Fruit fly (Drosophila melanogaster) whole organism, embryonic: ENCODE measurements around the gene CG7006.

Experiments
- CG10565 ChIP-seq: fragments of 200-800 bp; sonication (Bioruptor generic); optimal IDR thresholded peaks from 3 replicates; lab custom pipeline; 2016; ENCODE audit warnings: missing biosample characterization, mild to moderate bottlenecking, missing genetic modification characterization
- CG12104 ChIP-seq: fragments of 200-800 bp; sonication (Bioruptor generic); optimal IDR thresholded peaks from 3 replicates; lab custom pipeline; 2016; ENCODE audit warnings: missing biosample characterization, missing genetic modification characterization
- CG1233 ChIP-seq: fragments of 200-800 bp; sonication (Bioruptor generic); optimal IDR thresholded peaks from 4 replicates; lab custom pipeline; 2018; ENCODE audit warnings: missing biosample characterization, mild to moderate bottlenecking, missing genetic modification characterization
- CG14710 ChIP-seq: fragments of 200-800 bp; sonication (Bioruptor generic); optimal IDR thresholded peaks from 3 replicates; lab custom pipeline; 2019; ENCODE audit warnings: missing biosample characterization, mild to moderate bottlenecking, missing genetic modification characterization, moderate library complexity
- CG14860 ChIP-seq: fragments of 200-800 bp; sonication (Bioruptor generic); IDR thresholded peaks from 3 replicates; pipeline ENCODE4 v1.3.6; 2022; ENCODE audit warnings: missing biosample characterization, missing genetic modification characterization; ENCODE audit not compliant: partially characterized antibody
- CG1603 ChIP-seq: fragments of 200-800 bp; sonication (Bioruptor generic); optimal IDR thresholded peaks from 2 replicates; lab custom pipeline; 2019; ENCODE audit warnings: missing biosample characterization, mild to moderate bottlenecking, missing genetic modification characterization, moderate library complexity
- CG16863 ChIP-seq: fragments of 200-800 bp; sonication (Bioruptor generic); optimal IDR thresholded peaks from 3 replicates; lab custom pipeline; 2016; ENCODE audit warnings: missing biosample characterization, missing genetic modification characterization
- CG17568 ChIP-seq: fragments of 200-800 bp; sonication (Bioruptor generic); optimal IDR thresholded peaks from 2 replicates; lab custom pipeline; 2018; ENCODE audit warnings: missing biosample characterization, mild to moderate bottlenecking, missing genetic modification characterization, moderate library complexity
- CG18262 ChIP-seq: fragments of 200-800 bp; optimal IDR thresholded peaks from 3 replicates; lab custom pipeline; 2019; ENCODE audit warnings: missing biosample characterization, mild to moderate bottlenecking, missing genetic modification characterization, moderate library complexity
- CG2129 ChIP-seq: fragments of 200-800 bp; sonication (Bioruptor generic); IDR thresholded peaks from 2 replicates; pipeline ENCODE4 v1.3.6; 2022; ENCODE audit warnings: missing biosample characterization, missing genetic modification characterization; ENCODE audit not compliant: partially characterized antibody
- CG2678 ChIP-seq: fragments of 200-800 bp; sonication (Bioruptor generic); optimal IDR thresholded peaks from 3 replicates; lab custom pipeline; 2019; ENCODE audit warnings: missing biosample characterization, mild to moderate bottlenecking, missing genetic modification characterization, moderate library complexity
- CG30431 ChIP-seq: fragments of 200-800 bp; sonication (Bioruptor generic); optimal IDR thresholded peaks from 2 replicates; lab custom pipeline; 2017; ENCODE audit warnings: missing biosample characterization, missing genetic modification characterization
- CG3847 ChIP-seq: fragments of 200-800 bp; sonication (Bioruptor generic); IDR thresholded peaks from 2 replicates; pipeline ENCODE4 v1.3.6; 2022; ENCODE audit warnings: missing biosample characterization, missing genetic modification characterization
- CG4360 ChIP-seq: fragments of 200-800 bp; sonication (Bioruptor generic); IDR thresholded peaks from 2 replicates; pipeline ENCODE4 v1.3.6; 2022; ENCODE audit warnings: missing biosample characterization, missing genetic modification characterization
- CG43689 ChIP-seq: fragments of 200-800 bp; sonication (Bioruptor generic); IDR thresholded peaks from 2 replicates; pipeline ENCODE4 v1.3.6; 2022; ENCODE audit warnings: missing biosample characterization, missing genetic modification characterization
- CG6765 ChIP-seq: fragments of 200-800 bp; sonication (Bioruptor generic); optimal IDR thresholded peaks from 3 replicates; lab custom pipeline; 2017; ENCODE audit warnings: missing biosample characterization, mild to moderate bottlenecking, missing genetic modification characterization
- CG7556 ChIP-seq: fragments of 200-800 bp; sonication (Bioruptor generic); optimal IDR thresholded peaks from 2 replicates; lab custom pipeline; 2017; ENCODE audit warnings: missing biosample characterization, mild to moderate bottlenecking, missing genetic modification characterization
- CG7839 ChIP-seq: fragments of 200-800 bp; sonication (Bioruptor generic); optimal IDR thresholded peaks from 3 replicates; lab custom pipeline; 2018; ENCODE audit warnings: missing biosample characterization, mild to moderate bottlenecking, missing genetic modification characterization, moderate library complexity
- CG9817 ChIP-seq: fragments of 200-800 bp; sonication (Bioruptor generic); optimal IDR thresholded peaks from 2 replicates; lab custom pipeline; 2018; ENCODE audit warnings: missing biosample characterization, mild to moderate bottlenecking, missing genetic modification characterization, moderate library complexity
- Dref ChIP-seq: fragments of 200-800 bp; sonication (Bioruptor generic); IDR thresholded peaks from 2 replicates; pipeline ENCODE4 v1.3.6; 2022; ENCODE audit warnings: missing biosample characterization, missing genetic modification characterization
- Eip74EF ChIP-seq, 2 experiments: fragments of 200-800 bp in 1 of 2; fragments of >200 bp in 1 of 2; sonication (Bioruptor generic) in 1 of 2; optimal IDR thresholded peaks; 2 replicates each; lab custom pipeline; 2017 to 2019; ENCODE audit warnings: missing biosample characterization in 2 of 2, missing genetic modification characterization in 2 of 2, mild to moderate bottlenecking in 1 of 2, moderate library complexity in 1 of 2
- Elba2 ChIP-seq: fragments of 200-800 bp; sonication (Bioruptor generic); optimal IDR thresholded peaks from 3 replicates; lab custom pipeline; 2016; ENCODE audit warnings: missing biosample characterization, missing genetic modification characterization
- Ets97D ChIP-seq: fragments of 200-800 bp; sonication (Bioruptor generic); optimal IDR thresholded peaks from 3 replicates; lab custom pipeline; 2016; ENCODE audit warnings: missing biosample characterization, missing genetic modification characterization
- HLH3B ChIP-seq: fragments of 200-800 bp; sonication (Bioruptor generic); IDR thresholded peaks from 2 replicates; pipeline ENCODE4 v1.3.6; 2022; ENCODE audit warnings: missing biosample characterization, missing genetic modification characterization
- Hand ChIP-seq: fragments of 200-800 bp; sonication (Bioruptor generic); optimal IDR thresholded peaks from 2 replicates; lab custom pipeline; 2017; ENCODE audit warnings: mild to moderate bottlenecking, missing biosample characterization, missing genetic modification reagents, missing genetic modification characterization
- Hr78 ChIP-seq, 2 experiments: fragments of 200-800 bp in 1 of 2; fragments of >200 bp in 1 of 2; sonication (Bioruptor generic) in 1 of 2; optimal IDR thresholded peaks; 2 replicates each; lab custom pipeline; 2017 to 2019; ENCODE audit warnings: missing biosample characterization in 2 of 2, missing genetic modification characterization in 2 of 2, mild to moderate bottlenecking in 1 of 2, moderate library complexity in 1 of 2
- Jarid2 ChIP-seq: fragments of 200-800 bp; sonication (Bioruptor generic); optimal IDR thresholded peaks from 3 replicates; lab custom pipeline; 2017; ENCODE audit warnings: mild to moderate bottlenecking, missing biosample characterization, missing genetic modification reagents, missing genetic modification characterization
- NC2β ChIP-seq: fragments of 200-800 bp; sonication (Bioruptor generic); optimal IDR thresholded peaks from 2 replicates; lab custom pipeline; 2016; ENCODE audit warnings: missing biosample characterization, missing genetic modification characterization
- NK7.1 ChIP-seq: fragments of 200-800 bp; sonication (Bioruptor generic); optimal IDR thresholded peaks from 3 replicates; lab custom pipeline; 2016; ENCODE audit warnings: missing biosample characterization, missing genetic modification characterization
- Nf-YA ChIP-seq: fragments of 200-800 bp; sonication (Bioruptor generic); IDR thresholded peaks from 2 replicates; pipeline ENCODE4 v1.3.6; 2022; ENCODE audit warnings: missing biosample characterization, missing genetic modification characterization
- NfI ChIP-seq: fragments of 200-800 bp; sonication (Bioruptor generic); optimal IDR thresholded peaks from 3 replicates; lab custom pipeline; 2018; ENCODE audit warnings: missing biosample characterization, mild to moderate bottlenecking, missing genetic modification characterization, moderate library complexity
- Oaz ChIP-seq: fragments of 200-800 bp; sonication (Bioruptor generic); IDR thresholded peaks from 2 replicates; pipeline ENCODE4 v1.3.6; 2022; ENCODE audit warnings: missing biosample characterization, missing genetic modification characterization
- Rfx ChIP-seq: fragments of 200-800 bp; sonication (Bioruptor generic); IDR thresholded peaks from 2 replicates; pipeline ENCODE4 v1.3.6; 2022; ENCODE audit warnings: missing biosample characterization, missing genetic modification characterization
- Sry-β ChIP-seq: fragments of 200-800 bp; sonication (Bioruptor generic); optimal IDR thresholded peaks from 2 replicates; lab custom pipeline; 2018; ENCODE audit warnings: missing biosample characterization, mild to moderate bottlenecking, missing genetic modification characterization, moderate library complexity
- Trl ChIP-seq, 3 experiments: fragments of >200 bp in 2 of 3; fragments of 200-800 bp in 1 of 3; sonication (Bioruptor generic) in 1 of 3; optimal IDR thresholded peaks; 2 replicates in 1 of 3; 3 replicates in 2 of 3; lab custom pipeline; 2016 to 2017; ENCODE audit warnings: missing biosample characterization in 1 of 3, missing genetic modification characterization in 1 of 3
- chm ChIP-seq: fragments of 200-800 bp; sonication (Bioruptor generic); IDR thresholded peaks from 2 replicates; pipeline ENCODE4 v1.3.6; 2022; ENCODE audit warnings: missing biosample characterization, missing genetic modification characterization
- crol ChIP-seq: fragments of 200-800 bp; sonication (Bioruptor generic); IDR thresholded peaks from 2 replicates; pipeline ENCODE4 v1.3.6; 2022; ENCODE audit warnings: missing biosample characterization, missing genetic modification characterization
- dati ChIP-seq: fragments of 200-800 bp; sonication (Bioruptor generic); IDR thresholded peaks from 2 replicates; pipeline ENCODE4 v1.3.6; 2022; ENCODE audit warnings: missing biosample characterization, missing genetic modification characterization
- dm ChIP-seq: fragments of 200-800 bp; sonication (Bioruptor generic); optimal IDR thresholded peaks from 3 replicates; lab custom pipeline; 2016; ENCODE audit warnings: missing biosample characterization, missing genetic modification characterization
- lola ChIP-seq, 3 experiments: fragments of >200 bp in 2 of 3; fragments of 200-800 bp in 1 of 3; sonication (Bioruptor generic) in 1 of 3; optimal IDR thresholded peaks; 2 replicates each; lab custom pipeline; 2017 to 2019; ENCODE audit warnings: missing biosample characterization in 3 of 3, missing genetic modification characterization in 3 of 3, mild to moderate bottlenecking in 1 of 3, moderate library complexity in 1 of 3
- luna ChIP-seq: fragments of 200-800 bp; sonication (Bioruptor generic); optimal IDR thresholded peaks from 2 replicates; lab custom pipeline; 2016; ENCODE audit warnings: missing biosample characterization, missing genetic modification characterization
- phol ChIP-seq: fragments of 200-800 bp; sonication (Bioruptor generic); optimal IDR thresholded peaks from 3 replicates; lab custom pipeline; 2018; ENCODE audit warnings: missing biosample characterization, mild to moderate bottlenecking, missing genetic modification characterization, moderate library complexity
- sima ChIP-seq: fragments of 200-800 bp; sonication (Bioruptor generic); optimal IDR thresholded peaks from 2 replicates; lab custom pipeline; 2016; ENCODE audit warnings: missing biosample characterization, missing genetic modification characterization
- stwl ChIP-seq: fragments of 200-800 bp; sonication (Bioruptor generic); optimal IDR thresholded peaks from 3 replicates; lab custom pipeline; 2018; ENCODE audit warnings: missing biosample characterization, mild to moderate bottlenecking, missing genetic modification characterization, moderate library complexity
- sug ChIP-seq: fragments of 200-800 bp; optimal IDR thresholded peaks from 2 replicates; lab custom pipeline; 2019; ENCODE audit warnings: missing biosample characterization, mild to moderate bottlenecking, missing genetic modification characterization, moderate library complexity
- tio ChIP-seq: fragments of 200-800 bp; sonication (Bioruptor generic); optimal IDR thresholded peaks from 2 replicates; lab custom pipeline; 2017; ENCODE audit warnings: missing biosample characterization, missing genetic modification characterization, inconsistent platforms
- tna ChIP-seq: fragments of 200-800 bp; sonication (Bioruptor generic); IDR thresholded peaks from 2 replicates; pipeline ENCODE4 v1.3.6; 2022; ENCODE audit warnings: missing biosample characterization, missing genetic modification characterization; ENCODE audit not compliant: partially characterized antibody
- zen ChIP-seq: fragments of 200-800 bp; sonication (Bioruptor generic); optimal IDR thresholded peaks from 3 replicates; lab custom pipeline; 2018; ENCODE audit warnings: missing biosample characterization, mild to moderate bottlenecking, missing genetic modification characterization, moderate library complexity

The CG7006 gene

DNA sequence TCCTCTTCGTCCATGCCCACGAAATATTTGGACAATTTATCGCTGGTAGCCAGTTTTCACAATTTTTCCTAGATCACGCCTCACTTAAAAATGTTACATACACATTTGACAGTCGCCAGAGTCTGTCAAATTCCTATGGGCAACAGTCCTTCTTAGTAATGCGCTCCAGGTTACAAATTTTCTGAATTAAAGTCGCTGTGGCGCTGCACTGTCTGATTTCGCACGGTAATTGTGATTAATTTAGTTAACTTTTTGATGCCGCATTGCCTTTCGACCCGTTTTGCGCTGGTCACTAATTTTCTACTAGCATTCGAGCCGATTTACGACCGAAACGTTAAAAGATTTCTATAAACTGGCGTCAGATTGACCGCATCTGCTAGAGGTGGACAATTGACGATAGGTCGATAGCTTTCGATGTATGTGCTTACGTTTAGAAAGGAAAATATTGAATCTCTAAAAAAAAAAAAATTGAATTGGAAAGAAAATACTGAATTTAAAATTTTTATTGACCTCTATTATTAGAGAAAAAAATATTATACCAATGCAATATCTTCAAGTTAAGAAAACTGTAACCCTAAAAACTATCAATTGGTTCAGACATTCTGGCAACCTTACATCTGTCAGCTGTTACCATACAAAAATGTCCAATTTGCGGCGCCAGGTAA, 36.7 kb upstream of the CG7006 start, which contains the start of the genes lili and CG34150 (continued):
- TF ChIP-seq HLH3B (GFP tag; lab: Robert Waterston, UW) (peak; percentile 64), CG12104 (peak; percentile 52), dm (GFP tag; lab: Kevin White, UChicago) (peak; percentile 30), CG3847 (GFP tag; lab: Robert Waterston, UW) (peak; percentile 89), CG14710 (tag; lab: Kevin White, UChicago) (peak; percentile 91), CG9817 (tag; lab: Kevin White, UChicago) (peak; percentile 77), CG43689 (GFP tag; lab: Robert Waterston, UW) (no peak), Hand (GFP tag; lab: Kevin White, UChicago) (no peak), lola (GFP tag; optimal IDR thresholded peaks at IDR 0.05; lab: Kevin White, UChicago) (peak in 1 of 3 experiments; percentile 74), Eip74EF (GFP tag; optimal IDR thresholded peaks at IDR 0.05; lab: Kevin White, UChicago) (no peak), crol (GFP tag; lab: Robert Waterston, UW) (no peak), CG2678 (tag; lab: Kevin White, UChicago) (peak; percentile 81), CG7556 (GFP tag; lab: Kevin White, UChicago) (peak; percentile 64), dati (GFP tag; lab: Robert Waterston, UW) (no peak), CG30431 (GFP tag; lab: Kevin White, UChicago) (no peak), stwl (peak; percentile 75), sug (peak; percentile 82), luna (GFP tag; lab: Kevin White, UChicago) (peak; percentile 47), NfI (peak; percentile 69), NK7.1 (GFP tag; lab: Kevin White, UChicago) (peak; percentile 6), Nf-YA (GFP tag; lab: Robert Waterston, UW) (peak; percentile 50; the same call in 1 of the 2 replicates), CG17568 (no peak), Ets97D (peak; percentile 76), CG18262 (tag; lab: Kevin White, UChicago) (peak; percentile 67), CG2129 (GFP tag; lab: Robert Waterston, UW) (peak; percentile 41; the same call in 1 of the 2 replicates), Jarid2 (GFP tag; lab: Kevin White, UChicago) (peak; percentile 90), Rfx (GFP tag; lab: Robert Waterston, UW) (peak; percentile 78), phol (tag; lab: Kevin White, UChicago) (peak; percentile 90), CG10565 (GFP tag; lab: Kevin White, UChicago) (no peak), chm (GFP tag; lab: Robert Waterston, UW) (peak; percentile 87), Elba2 (no peak), Oaz (GFP tag; lab: Robert Waterston, UW) (0 out of 2 replicates have a peak, but pooled peaks have one; percentile 55), CG4360 (GFP tag; lab: Robert Waterston, UW) (no peak), CG6765 (GFP tag; lab: Kevin White, UChicago) (peak; percentile 10), sima (GFP tag; lab: Kevin White, UChicago) (peak; percentile 41), tio (GFP tag; lab: Kevin White, UChicago) (peak; percentile 54), NC2β (GFP tag; lab: Kevin White, UChicago) (peak; percentile 62), CG16863 (GFP tag; lab: Kevin White, UChicago) (peak; percentile 68), zen (tag; lab: Kevin White, UChicago) (peak; percentile 54), CG14860 (GFP tag; lab: Robert Waterston, UW) (peak; percentile 70; the same call in 2 of the 3 replicates), Hr78 (GFP tag; optimal IDR thresholded peaks at IDR 0.05; lab: Kevin White, UChicago) (no peak), Trl (optimal IDR thresholded peaks at IDR 0.05; lab: Kevin White, UChicago) (no peak), Trl (GFP tag; optimal IDR thresholded peaks at IDR 0.05; lab: Kevin White, UChicago) (peak; percentile 80), Dref (GFP tag; lab: Robert Waterston, UW) (peak; percentile 74), CG7839 (tag; lab: Kevin White, UChicago) (peak; percentile 74), Sry-β (GFP tag; lab: Kevin White, UChicago) (peak; percentile 27), CG1233 (peak; percentile 64), tna (peak; percentile 16; the same call in 1 of the 2 replicates), CG1603 (tag; lab: Kevin White, UChicago) (peak; percentile 3)
